Worm (Caenorhabditis elegans): Measurements from ENCODE around the gene rbm-39.

DNA sequence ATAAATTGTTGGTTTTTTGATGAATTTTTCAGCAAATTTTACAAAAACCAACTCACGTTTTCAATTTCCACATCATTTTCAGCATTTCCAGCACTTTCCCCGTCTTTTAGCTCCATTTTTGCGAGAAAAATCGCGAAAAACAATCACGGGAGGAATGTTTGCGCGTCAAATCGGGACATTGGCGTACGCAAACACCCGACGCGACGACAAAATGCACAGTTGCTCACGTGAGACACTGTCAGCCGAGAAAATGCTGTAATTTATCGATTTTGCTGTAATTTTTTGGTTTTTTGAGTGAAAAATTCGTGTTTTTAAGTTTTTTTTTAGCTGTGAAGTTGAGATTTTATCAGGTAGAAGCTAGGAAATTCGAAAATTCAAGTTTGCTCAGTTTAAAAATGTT is 2.9 kb upstream of the rbm-39 start, which contains the start of gene Y55F3AM.9:
- TF ChIP-seq ztf-23 (GFP tag; IDR thresholded peaks at IDR 0.05) (no peak), med-1 (GFP tag; optimal IDR thresholded peaks at IDR 0.05; ENCODE audit: insufficient read depth) (no peak), flt-1 (GFP tag; IDR thresholded peaks at IDR 0.05) (no peak), cog-1 (tag; optimal IDR thresholded peaks at IDR 0.05) (no peak), T22C8.4 (GFP tag; IDR thresholded peaks at IDR 0.05) (no peak), klf-2 (GFP tag; conservative IDR thresholded peaks at IDR 0.05) (no peak), ztf-29 (GFP tag; IDR thresholded peaks at IDR 0.05) (no peak), tab-1 (GFP tag; IDR thresholded peaks at IDR 0.05) (no peak), ref-1 (GFP tag; conservative IDR thresholded peaks at IDR 0.05) (no peak)

All from whole organism, midembryonic.